Worm (Caenorhabditis elegans) whole organism, L4 larva: Measurements from ENCODE around the gene cyp-13B1.

Experiments used
- ama-1 ChIP-seq: fragments of 150-350 bp; optimal IDR thresholded peaks from 2 replicates; lab custom pipeline; 2014; ENCODE audit warnings: inconsistent platforms, mixed read lengths
- ceh-28 ChIP-seq: fragments of 150-350 bp; optimal IDR thresholded peaks from 2 replicates; lab custom pipeline; 2014; ENCODE audit warnings: missing biosample characterization, missing genetic modification reagents, missing genetic modification characterization
- ctbp-1 ChIP-seq: fragments of 200-800 bp; sonication (Bioruptor generic); IDR thresholded peaks from 2 replicates; pipeline ENCODE4 v1.3.6; 2022; ENCODE audit warnings: missing genetic modification reagents, missing genetic modification characterization, missing compliant biosample characterization
- daf-8 ChIP-seq: fragments of 200-800 bp; sonication (Bioruptor generic); IDR thresholded peaks from 2 replicates; pipeline ENCODE4 v1.3.6; 2022; ENCODE audit warnings: missing genetic modification characterization, missing compliant biosample characterization
- dpl-1 ChIP-seq: fragments of 150-350 bp; optimal IDR thresholded peaks from 2 replicates; lab custom pipeline; 2014; ENCODE audit warnings: missing biosample characterization, missing genetic modification reagents, missing genetic modification characterization
- lin-13 ChIP-seq: fragments of 150-350 bp; optimal IDR thresholded peaks from 2 replicates; lab custom pipeline; 2014; ENCODE audit warnings: missing biosample characterization, missing genetic modification reagents, missing genetic modification characterization
- lsy-2 ChIP-seq, 2 experiments: fragments of 150-350 bp in 1 of 2; sonication (generic microtip) in 1 of 2; optimal IDR thresholded peaks; 2 replicates each; lab custom pipeline; 2014 to 2017; ENCODE audit warnings: missing biosample characterization in 2 of 2, missing genetic modification characterization in 2 of 2
- madf-5 ChIP-seq, 2 experiments: fragments of 200-800 bp; sonication (Bioruptor generic); IDR thresholded peaks; 2 replicates each; pipeline ENCODE4 v1.3.6; 2022; ENCODE audit warnings: missing compliant biosample characterization in 2 of 2, missing genetic modification characterization in 2 of 2
- nhr-102 ChIP-seq: sonication (generic microtip); optimal IDR thresholded peaks from 2 replicates; lab custom pipeline; 2016; ENCODE audit warnings: mild to moderate bottlenecking, missing genetic modification characterization, moderate library complexity, missing compliant biosample characterization
- nhr-25 ChIP-seq: sonication (generic microtip); optimal IDR thresholded peaks from 2 replicates; lab custom pipeline; 2017; ENCODE audit warnings: missing genetic modification characterization, mild to moderate bottlenecking, missing compliant biosample characterization, antibody characterized with exemption, moderate library complexity, borderline replicate concordance; ENCODE audit not compliant: insufficient read depth
- skn-1 ChIP-seq: fragments of 150-350 bp; optimal IDR thresholded peaks from 2 replicates; lab custom pipeline; 2014; ENCODE audit warnings: missing biosample characterization, missing genetic modification characterization
- unc-62 ChIP-seq, 3 experiments: fragments of 150-350 bp in 1 of 3; sonication (generic microtip); optimal IDR thresholded peaks in 2 of 3; peaks in 1 of 3; 1 replicate in 1 of 3; 2 replicates in 2 of 3; lab custom pipeline; 2014 to 2017; ENCODE audit warnings: missing biosample characterization in 3 of 3, missing genetic modification characterization in 3 of 3, missing genetic modification reagents in 3 of 3, missing genotype in 1 of 3
- zip-2 ChIP-seq: fragments of 150-350 bp; optimal IDR thresholded peaks from 2 replicates; lab custom pipeline; 2014; ENCODE audit warnings: missing biosample characterization, missing genetic modification characterization
- ztf-7 ChIP-seq: fragments of 150-350 bp; optimal IDR thresholded peaks from 2 replicates; lab custom pipeline; 2014; ENCODE audit warnings: missing biosample characterization, missing genetic modification characterization

ce11 chrX:13412307-13412706, 2.9 kb upstream of the cyp-13B1 start:
- TF ChIP-seq lsy-2 (tag; optimal IDR thresholded peaks at IDR 0.05; lab: Kevin White, UChicago) (no peak), lin-13 (GFP tag; lab: Kevin White, UChicago) (no peak), ctbp-1 (GFP tag; lab: Robert Waterston, UW) (no peak), ama-1 (no peak), madf-5 (GFP tag; IDR thresholded peaks at IDR 0.05; lab: Robert Waterston, UW) (no peak), dpl-1 (GFP tag; lab: Kevin White, UChicago) (no peak), skn-1 (tag; lab: Kevin White, UChicago) (no peak), daf-8 (GFP tag; lab: Robert Waterston, UW) (no peak), nhr-25 (no peak), unc-62 (GFP tag; optimal IDR thresholded peaks at IDR 0.05 in 1 of 2; lab: Kevin White, UChicago) (no peak), unc-62 (tag; optimal IDR thresholded peaks at IDR 0.05; lab: Kevin White, UChicago) (no peak), zip-2 (tag; lab: Kevin White, UChicago) (no peak), nhr-102 (tag; lab: Kevin White, UChicago) (no peak), ztf-7 (no peak), ceh-28 (no peak)
